Worm (Caenorhabditis elegans): ENCODE results near the gene C42D8.1.

DNA sequence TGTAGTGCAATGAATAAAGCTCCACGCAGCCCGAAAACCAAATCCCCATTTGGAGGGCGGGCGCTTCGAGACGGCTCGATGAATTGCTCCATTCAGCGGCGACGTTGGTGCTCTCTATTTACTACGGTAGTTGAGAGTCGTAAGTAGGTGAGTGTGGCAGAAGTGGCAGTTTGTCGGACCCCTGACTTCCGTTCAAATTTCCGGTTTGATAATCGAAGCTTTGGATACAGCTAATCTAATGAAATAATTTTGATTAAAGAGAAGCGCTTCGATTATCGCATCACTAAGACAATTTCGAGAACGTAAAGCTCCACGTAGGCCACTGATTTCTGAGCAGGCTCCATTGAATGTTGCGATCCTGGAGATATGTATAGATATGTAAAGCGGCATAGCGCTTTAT lies 24.8 kb upstream of the C42D8.1 start, which contains the start of gene ets-5:
- TF ChIP-seq R02D3.7 (tag; optimal IDR thresholded peaks at IDR 0.05) (no peak), nhr-77 (tag; optimal IDR thresholded peaks at IDR 0.05) (no peak), lin-11 (tag; optimal IDR thresholded peaks at IDR 0.05) (no peak), nhr-237 (tag; optimal IDR thresholded peaks at IDR 0.05) (no peak), unc-39 (tag; optimal IDR thresholded peaks at IDR 0.05) (no peak), aly-2 (tag; optimal IDR thresholded peaks at IDR 0.05) (no peak), ceh-16 (tag; optimal IDR thresholded peaks at IDR 0.05) (no peak), ztf-11 (tag; optimal IDR thresholded peaks at IDR 0.05) (no peak)
